Fruit fly (Drosophila melanogaster): ENCODE measurements around the gene CG31300.

The CG31300 gene

dm6 chr3R:25262322-25262761 lies 21.1 kb upstream of the CG31300 start, which contains the start of the genes Kdsr and CG11858 (continued):
- TF ChIP-seq CG18011 (GFP tag; optimal IDR thresholded peaks at IDR 0.05) (peak; percentile 37), dpn (GFP tag; optimal IDR thresholded peaks at IDR 0.05) (peak; percentile 56 to 57), CrebB (tag; optimal IDR thresholded peaks at IDR 0.05) (peak; percentile 44), Hand (GFP tag; optimal IDR thresholded peaks at IDR 0.05) (no peak), Fer1 (GFP tag; optimal IDR thresholded peaks at IDR 0.05) (peak; percentile 77), stc (GFP tag; IDR thresholded peaks at IDR 0.05) (0 out of 2 replicates have a peak, but pooled peaks have one; percentile 10), tin (GFP tag; optimal IDR thresholded peaks at IDR 0.05) (peak; percentile 34), CG5953 (GFP tag; IDR thresholded peaks at IDR 0.05) (peak; percentile 35; the same call in 1 of the 2 replicates), BEAF-32 (GFP tag; optimal IDR thresholded peaks at IDR 0.05) (peak; percentile 52), CG13624 (GFP tag; optimal IDR thresholded peaks at IDR 0.05) (peak; percentile 61), CG9727 (GFP tag; optimal IDR thresholded peaks at IDR 0.05) (peak; percentile 53), Chrac-16 (GFP tag; optimal IDR thresholded peaks at IDR 0.05) (peak; percentile 58), Taf1 (GFP tag; IDR thresholded peaks at IDR 0.05) (peak; percentile 52), CG30020 (tag; optimal IDR thresholded peaks at IDR 0.05) (peak; percentile 46), sr (GFP tag; IDR thresholded peaks at IDR 0.05) (no peak), CG10654 (GFP tag; optimal IDR thresholded peaks at IDR 0.05) (peak; percentile 29), Adf1 (GFP tag; IDR thresholded peaks at IDR 0.05) (peak; percentile 54), hth (optimal IDR thresholded peaks at IDR 0.05) (no peak), Rx (GFP tag; IDR thresholded peaks at IDR 0.05) (peak; percentile 50), Dref (GFP tag; IDR thresholded peaks at IDR 0.05) (peak; percentile 51), GATAe (GFP tag; conservative IDR thresholded peaks at IDR 0.05) (peak; percentile 61), ind (GFP tag; optimal IDR thresholded peaks at IDR 0.05) (peak; percentile 66), CG17802 (tag; optimal IDR thresholded peaks at IDR 0.05) (peak; percentile 45), otp (GFP tag; IDR thresholded peaks at IDR 0.05) (0 out of 3 replicates have a peak, but pooled peaks have one; percentile 43), CG17186 (GFP tag; optimal IDR thresholded peaks at IDR 0.05) (peak; percentile 92), CG14667 (GFP tag; IDR thresholded peaks at IDR 0.05) (peak; percentile 50; the same call in 1 of the 2 replicates), caup (GFP tag; optimal IDR thresholded peaks at IDR 0.05; ENCODE audit: severe bottlenecking) (peak; percentile 58), pnt (GFP tag; optimal IDR thresholded peaks at IDR 0.05) (peak; percentile 21), unpg (GFP tag; optimal IDR thresholded peaks at IDR 0.05) (peak; percentile 72), sc (optimal IDR thresholded peaks at IDR 0.05) (no peak), sc (GFP tag; optimal IDR thresholded peaks at IDR 0.05) (no peak), wdn (GFP tag; IDR thresholded peaks at IDR 0.05) (0 out of 2 replicates have a peak, but pooled peaks have one; percentile 48), Med (GFP tag) (peak; percentile 95), Ssrp (tag; optimal IDR thresholded peaks at IDR 0.05) (peak; percentile 57), Antp (GFP tag; optimal IDR thresholded peaks at IDR 0.05) (peak; percentile 28), CG6654 (GFP tag; optimal IDR thresholded peaks at IDR 0.05) (no peak), CG7963 (GFP tag; IDR thresholded peaks at IDR 0.05; ENCODE audit: partially characterized antibody) (no peak), CG1792 (GFP tag; optimal IDR thresholded peaks at IDR 0.05) (peak; percentile 40), CG15696 (tag; optimal IDR thresholded peaks at IDR 0.05) (peak; percentile 42), CG9609 (GFP tag; optimal IDR thresholded peaks at IDR 0.05) (peak; percentile 26), tx (GFP tag; optimal IDR thresholded peaks at IDR 0.05) (peak; percentile 26), H2.0 (GFP tag; IDR thresholded peaks at IDR 0.05) (peak; percentile 60; the same call in 1 of the 2 replicates), CG10959 (GFP tag; IDR thresholded peaks at IDR 0.05) (0 out of 2 replicates have a peak, but pooled peaks have one; percentile 34), croc (GFP tag; conservative IDR thresholded peaks at IDR 0.05) (peak; percentile 39; the same call in 1 of the 3 replicates), CG15011 (GFP tag; optimal IDR thresholded peaks at IDR 0.05) (no peak), ssp (GFP tag; IDR thresholded peaks at IDR 0.05) (peak; percentile 72), CG13894 (tag; optimal IDR thresholded peaks at IDR 0.05) (peak; percentile 57), Abd-B (GFP tag; optimal IDR thresholded peaks at IDR 0.05) (no peak), Lhr (GFP tag; optimal IDR thresholded peaks at IDR 0.05) (peak; percentile 37), CG7556 (GFP tag; optimal IDR thresholded peaks at IDR 0.05) (no peak), Mes4 (GFP tag; optimal IDR thresholded peaks at IDR 0.05) (no peak)
